Worm (Caenorhabditis elegans): Measurements from ENCODE around the gene vit-5.

vit-5 gene

ce11 chrX:3400387-3400786, 2.9 kb upstream of the vit-5 start:
- no peak for TF ChIP-seq skn-1 (tag; optimal IDR thresholded peaks at IDR 0.05)
- no peak for TF ChIP-seq ces-1 (GFP tag; optimal IDR thresholded peaks at IDR 0.05)
- TF ChIP-seq nhr-47 (tag; optimal IDR thresholded peaks at IDR 0.05) = no peak
- no peak for TF ChIP-seq lin-35 (GFP tag; optimal IDR thresholded peaks at IDR 0.05)
- TF ChIP-seq ama-1 (optimal IDR thresholded peaks at IDR 0.05) = no peak
- TF ChIP-seq elt-3 (tag; optimal IDR thresholded peaks at IDR 0.05) = no peak
- TF ChIP-seq fkh-4 (tag; optimal IDR thresholded peaks at IDR 0.05; ENCODE audit: borderline replicate concordance) = no peak
- no peak for TF ChIP-seq ceh-90 (tag; optimal IDR thresholded peaks at IDR 0.05)
- no peak for TF ChIP-seq fkh-8 (tag; optimal IDR thresholded peaks at IDR 0.05)
- no peak for TF ChIP-seq nhr-76 (tag; optimal IDR thresholded peaks at IDR 0.05)

- TF ChIP-seq vab-15 (tag; optimal IDR thresholded peaks at IDR 0.05) = no peak
- TF ChIP-seq nhr-76 (tag; optimal IDR thresholded peaks at IDR 0.05) = no peak
- no peak for TF ChIP-seq tbx-2 (tag; optimal IDR thresholded peaks at IDR 0.05)
- TF ChIP-seq elt-3 (tag; optimal IDR thresholded peaks at IDR 0.05) = no peak
- TF ChIP-seq dpl-1 (GFP tag; optimal IDR thresholded peaks at IDR 0.05) = no peak
- TF ChIP-seq pqm-1 (tag; optimal IDR thresholded peaks at IDR 0.05) = no peak
- TF ChIP-seq unc-86 (tag; optimal IDR thresholded peaks at IDR 0.05) = no peak
- no peak for TF ChIP-seq nhr-77 (tag; optimal IDR thresholded peaks at IDR 0.05)
- no peak for TF ChIP-seq nhr-11 (tag; optimal IDR thresholded peaks at IDR 0.05)
- TF ChIP-seq jun-1 (tag; optimal IDR thresholded peaks at IDR 0.05) = no peak
- TF ChIP-seq unc-130 (tag; optimal IDR thresholded peaks at IDR 0.05) = no peak
- TF ChIP-seq C04F5.9 (tag; optimal IDR thresholded peaks at IDR 0.05) = no peak
- no peak for TF ChIP-seq xbp-1 (tag; optimal IDR thresholded peaks at IDR 0.05)
- no peak for TF ChIP-seq nhr-71 (tag; optimal IDR thresholded peaks at IDR 0.05)
- no peak for TF ChIP-seq dsc-1 (tag; optimal IDR thresholded peaks at IDR 0.05)
Observed at ce11 chrX:3401701-3402100, 1.6 kb upstream of the vit-5 start, which contains the start of gene C04F6.9. TSS of gene C04F6.9 (plus strand) at chrX:3402001.

- TF ChIP-seq nhr-12 (tag; optimal IDR thresholded peaks at IDR 0.05) (no peak), nhr-47 (tag; optimal IDR thresholded peaks at IDR 0.05) (no peak), Y116A8C.19 (tag; optimal IDR thresholded peaks at IDR 0.05; ENCODE audit: borderline replicate concordance) (no peak)
Observed at ce11 chrX:3408717-3409303, 5.5 kb downstream of the vit-5 start.

- TF ChIP-seq efl-1 (optimal IDR thresholded peaks at IDR 0.05) (no peak), efl-1 (GFP tag; optimal IDR thresholded peaks at IDR 0.05 in 1 of 2) (peak in 1 of 2 experiments; percentile 66), lin-14 (GFP tag; optimal IDR thresholded peaks at IDR 0.05) (peak; percentile 53), rnt-1 (tag; optimal IDR thresholded peaks at IDR 0.05) (peak; percentile 38), unc-86 (tag; optimal IDR thresholded peaks at IDR 0.05) (no peak)
Observed at ce11 chrX:3411565-3412022, 8.3 kb downstream of the vit-5 start, which contains the start of gene unc-78. TSS of gene unc-78 (minus strand) at chrX:3411615.

ce11 chrX:3414660-3415144, 11.4 kb downstream of the vit-5 start, which contains the start of gene dhs-27:
TSS of gene dhs-27 (minus strand) at chrX:3414710.
- TF ChIP-seq elt-3 (tag; optimal IDR thresholded peaks at IDR 0.05) (peak in 1 of 6 experiments; percentile 18), unc-86 (tag; optimal IDR thresholded peaks at IDR 0.05) (no peak), irx-1 (tag; optimal IDR thresholded peaks at IDR 0.05) (no peak), tbx-2 (tag; optimal IDR thresholded peaks at IDR 0.05) (no peak), pax-3 (tag; optimal IDR thresholded peaks at IDR 0.05) (no peak), ces-1 (GFP tag; optimal IDR thresholded peaks at IDR 0.05) (no peak), dsc-1 (tag; optimal IDR thresholded peaks at IDR 0.05) (no peak), xbp-1 (tag; optimal IDR thresholded peaks at IDR 0.05) (no peak), nhr-12 (tag; optimal IDR thresholded peaks at IDR 0.05) (no peak), grh-1 (GFP tag; IDR thresholded peaks at IDR 0.05) (0 out of 2 replicates have a peak, but pooled peaks have one; percentile 34), snpc-4 (tag; optimal IDR thresholded peaks at IDR 0.05) (no peak), mef-2 (tag; optimal IDR thresholded peaks at IDR 0.05) (no peak), dpl-1 (GFP tag; optimal IDR thresholded peaks at IDR 0.05) (no peak), lin-35 (GFP tag; optimal IDR thresholded peaks at IDR 0.05) (no peak), sup-37 (GFP tag; optimal IDR thresholded peaks at IDR 0.05) (no peak), mdl-1 (tag; optimal IDR thresholded peaks at IDR 0.05) (no peak), Y116A8C.19 (tag; optimal IDR thresholded peaks at IDR 0.05; ENCODE audit: borderline replicate concordance) (no peak), nhr-28 (tag; optimal IDR thresholded peaks at IDR 0.05) (no peak), C34B4.2 (tag; optimal IDR thresholded peaks at IDR 0.05) (no peak), snu-23 (GFP tag; optimal IDR thresholded peaks at IDR 0.05) (peak; percentile 21), fkh-8 (tag; optimal IDR thresholded peaks at IDR 0.05) (no peak), C16A3.4 (tag; optimal IDR thresholded peaks at IDR 0.05) (no peak), C04F5.9 (tag; optimal IDR thresholded peaks at IDR 0.05) (no peak), fkh-10 (GFP tag; optimal IDR thresholded peaks at IDR 0.05) (no peak), nhr-76 (tag; optimal IDR thresholded peaks at IDR 0.05) (no peak), nhr-85 (tag) (peak; percentile 85), unc-130 (tag; optimal IDR thresholded peaks at IDR 0.05) (no peak), aha-1 (tag; optimal IDR thresholded peaks at IDR 0.05) (no peak)

Measured in whole organism, L1 larva.